Fruit fly (Drosophila melanogaster): Measurements from ENCODE around the gene Spg7.

Gene Spg7

dm6 chrX:2720122-2720521, 22.1 kb upstream of the Spg7 start, which contains the start of gene CG2701 (continued):
- TF ChIP-seq Hr78 (GFP tag; optimal IDR thresholded peaks at IDR 0.05): no peak
- TF ChIP-seq CG17186 (GFP tag; optimal IDR thresholded peaks at IDR 0.05): peak; percentile 81
- no peak for TF ChIP-seq NC2β (GFP tag; optimal IDR thresholded peaks at IDR 0.05)
- no peak for TF ChIP-seq danr (GFP tag; IDR thresholded peaks at IDR 0.05)
- TF ChIP-seq Ssrp (tag; optimal IDR thresholded peaks at IDR 0.05): no peak
- TF ChIP-seq CG32772 (GFP tag; IDR thresholded peaks at IDR 0.05): no peak
- no peak for TF ChIP-seq CG3163 (GFP tag; optimal IDR thresholded peaks at IDR 0.05)
- no peak for TF ChIP-seq CG12219 (GFP tag; optimal IDR thresholded peaks at IDR 0.05)
- no peak for TF ChIP-seq CG31388 (GFP tag; optimal IDR thresholded peaks at IDR 0.05)
- TF ChIP-seq ci (GFP tag; IDR thresholded peaks at IDR 0.05): 0 out of 3 replicates have a peak, but pooled peaks have one; percentile 17
- no peak for TF ChIP-seq btn (GFP tag; optimal IDR thresholded peaks at IDR 0.05)
- TF ChIP-seq CG7271 (tag; optimal IDR thresholded peaks at IDR 0.05): no peak
- no peak for TF ChIP-seq CG6683 (GFP tag; optimal IDR thresholded peaks at IDR 0.05)
- TF ChIP-seq dati (GFP tag; IDR thresholded peaks at IDR 0.05): no peak
- no peak for TF ChIP-seq CG3281 (GFP tag; optimal IDR thresholded peaks at IDR 0.05)
- no peak for TF ChIP-seq gt (GFP tag; IDR thresholded peaks at IDR 0.05)
- no peak for TF ChIP-seq HLHmδ (GFP tag; optimal IDR thresholded peaks at IDR 0.05)
- TF ChIP-seq CG17328 (GFP tag; IDR thresholded peaks at IDR 0.05): no peak
- TF ChIP-seq CG16815 (GFP tag; optimal IDR thresholded peaks at IDR 0.05): no peak
- TF ChIP-seq Rx (GFP tag; IDR thresholded peaks at IDR 0.05): no peak
- no peak for TF ChIP-seq lmd (GFP tag; IDR thresholded peaks at IDR 0.05)
- TF ChIP-seq Awh (GFP tag; IDR thresholded peaks at IDR 0.05): no peak
- no peak for TF ChIP-seq CG30403 (GFP tag; optimal IDR thresholded peaks at IDR 0.05)
- no peak for TF ChIP-seq CG17802 (tag; optimal IDR thresholded peaks at IDR 0.05)
- no peak for TF ChIP-seq Stat92E (GFP tag; optimal IDR thresholded peaks at IDR 0.05)
- peak; percentile 18 for TF ChIP-seq CG13624 (GFP tag; optimal IDR thresholded peaks at IDR 0.05)
- TF ChIP-seq Gug (GFP tag; IDR thresholded peaks at IDR 0.05): peak; percentile 13; the same call in 1 of the 4 replicates
- TF ChIP-seq Fer1 (GFP tag; optimal IDR thresholded peaks at IDR 0.05): no peak
- TF ChIP-seq hbn (GFP tag; IDR thresholded peaks at IDR 0.05; ENCODE audit: partially characterized antibody): peak; percentile 56; the same call in 1 of the 2 replicates
- TF ChIP-seq Max (GFP tag; optimal IDR thresholded peaks at IDR 0.05): no peak
- TF ChIP-seq sc (optimal IDR thresholded peaks at IDR 0.05): no peak
- TF ChIP-seq sc (GFP tag; optimal IDR thresholded peaks at IDR 0.05): no peak
- peak; percentile 36 for TF ChIP-seq zfh2 (GFP tag; optimal IDR thresholded peaks at IDR 0.05)
- no peak for TF ChIP-seq CG7928 (GFP tag; optimal IDR thresholded peaks at IDR 0.05)
- no peak for TF ChIP-seq CG3726 (GFP tag; IDR thresholded peaks at IDR 0.05)
- no peak for TF ChIP-seq CG10543 (GFP tag; optimal IDR thresholded peaks at IDR 0.05)
- no peak for TF ChIP-seq dmrt11E (tag; optimal IDR thresholded peaks at IDR 0.05)
- TF ChIP-seq B-H2 (GFP tag; optimal IDR thresholded peaks at IDR 0.05): no peak
- no peak for TF ChIP-seq CG12769 (tag; optimal IDR thresholded peaks at IDR 0.05)
- no peak for TF ChIP-seq CG10565 (GFP tag; optimal IDR thresholded peaks at IDR 0.05)
- no peak for TF ChIP-seq rib (GFP tag; IDR thresholded peaks at IDR 0.05)
- no peak for TF ChIP-seq CG3995 (GFP tag; optimal IDR thresholded peaks at IDR 0.05)
- peak; percentile 81 for TF ChIP-seq CG6791 (GFP tag; IDR thresholded peaks at IDR 0.05; ENCODE audit: partially characterized antibody)
- TF ChIP-seq Oli (tag; optimal IDR thresholded peaks at IDR 0.05): no peak
- TF ChIP-seq sisA (GFP tag; IDR thresholded peaks at IDR 0.05): no peak
- TF ChIP-seq org-1 (GFP tag; optimal IDR thresholded peaks at IDR 0.05): no peak
- TF ChIP-seq ems (GFP tag; optimal IDR thresholded peaks at IDR 0.05): no peak
- TF ChIP-seq CG2875 (GFP tag; optimal IDR thresholded peaks at IDR 0.05): no peak
- TF ChIP-seq chif (GFP tag; optimal IDR thresholded peaks at IDR 0.05): no peak
- TF ChIP-seq CoRest (tag; optimal IDR thresholded peaks at IDR 0.05): peak; percentile 27
- TF ChIP-seq peb (GFP tag; IDR thresholded peaks at IDR 0.05): no peak
- no peak for TF ChIP-seq cad (GFP tag; optimal IDR thresholded peaks at IDR 0.05)

All from whole organism, embryonic.